Worm (Caenorhabditis elegans): Measurements from ENCODE around the gene Y116F11B.2.

The Y116F11B.2 gene

ce11 chrV:19790248-19790647 is 10.7 kb downstream of the Y116F11B.2 start:
- TF ChIP-seq W03F9.2 (tag; optimal IDR thresholded peaks at IDR 0.05) (no peak), him-1 (tag; optimal IDR thresholded peaks at IDR 0.05) (no peak)

ce11 chrV:19788360-19788759 is 12.6 kb downstream of the Y116F11B.2 start, which contains the start of gene clec-258:
Gene clec-258 (plus strand): TSS chrV:19788440.
- TF ChIP-seq him-1 (tag; optimal IDR thresholded peaks at IDR 0.05) (no peak), dao-5 (tag; optimal IDR thresholded peaks at IDR 0.05) (no peak), W03F9.2 (tag; optimal IDR thresholded peaks at IDR 0.05) (no peak)

DNA sequence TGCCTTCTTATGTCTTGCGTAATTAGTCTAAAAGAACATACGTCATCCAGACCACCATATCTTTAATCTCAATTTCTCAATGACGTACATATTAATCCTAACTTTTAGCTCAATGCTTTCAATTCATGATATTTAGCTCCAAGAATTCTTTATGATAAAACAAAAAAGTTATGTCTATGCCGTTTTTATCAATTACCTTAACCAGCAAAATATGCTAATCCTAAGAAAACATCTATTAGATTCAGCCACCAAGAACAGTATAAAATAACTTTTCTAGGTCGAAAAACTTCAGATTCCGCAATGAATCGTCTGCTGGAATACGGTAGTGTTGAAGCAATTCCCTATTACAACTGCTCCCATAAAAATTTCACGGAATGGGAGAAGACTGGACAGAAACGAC is 17.1 kb downstream of the Y116F11B.2 start, which contains the start of gene srt-45:
Gene srt-45, plus strand, starts transcription at position 301 of the 400 bp plus-strand sequence.
- TF ChIP-seq him-1 (tag; optimal IDR thresholded peaks at IDR 0.05) (no peak), dao-5 (tag; optimal IDR thresholded peaks at IDR 0.05) (no peak), W03F9.2 (tag; optimal IDR thresholded peaks at IDR 0.05) (no peak)

ce11 chrV:19779220-19779619 is 21.7 kb downstream of the Y116F11B.2 start:
- no peak for TF ChIP-seq W03F9.2 (tag; optimal IDR thresholded peaks at IDR 0.05)
- TF ChIP-seq dao-5 (tag; optimal IDR thresholded peaks at IDR 0.05) = no peak
- TF ChIP-seq him-1 (tag; optimal IDR thresholded peaks at IDR 0.05) = no peak

DNA sequence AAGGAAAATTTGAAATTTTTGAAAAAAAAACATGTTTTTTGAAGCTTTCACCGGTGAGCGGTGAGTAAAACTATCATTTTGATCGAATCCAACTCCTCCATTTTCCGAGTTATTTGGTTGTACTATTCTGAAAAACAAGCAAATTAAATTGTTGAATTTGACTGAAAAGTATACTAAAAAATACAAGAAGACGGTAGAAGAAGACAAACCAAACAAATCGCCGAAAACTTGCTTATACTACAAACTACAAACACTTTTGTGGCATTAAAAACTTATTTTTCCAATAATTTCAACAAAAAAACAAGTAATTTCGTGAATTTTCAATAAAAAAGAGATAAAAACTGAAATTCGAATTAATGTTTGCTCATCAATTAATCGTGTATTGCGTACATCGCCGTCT is 22.3 kb downstream of the Y116F11B.2 start, which contains the start of gene fbxa-194:
Gene fbxa-194, minus strand, starts transcription at position 101 of the 400 bp plus-strand sequence.
- TF ChIP-seq dao-5 (tag; optimal IDR thresholded peaks at IDR 0.05) (no peak), him-1 (tag; optimal IDR thresholded peaks at IDR 0.05) (no peak), W03F9.2 (tag; optimal IDR thresholded peaks at IDR 0.05) (no peak)

- TF ChIP-seq him-1 (tag; optimal IDR thresholded peaks at IDR 0.05) = no peak
- TF ChIP-seq W03F9.2 (tag; optimal IDR thresholded peaks at IDR 0.05) = no peak
- no peak for TF ChIP-seq dao-5 (tag; optimal IDR thresholded peaks at IDR 0.05)
Observed at ce11 chrV:19777227-19777626, 23.7 kb downstream of the Y116F11B.2 start, which contains the start of gene fbxa-118. Gene fbxa-118 (minus strand): TSS chrV:19777327.

DNA sequence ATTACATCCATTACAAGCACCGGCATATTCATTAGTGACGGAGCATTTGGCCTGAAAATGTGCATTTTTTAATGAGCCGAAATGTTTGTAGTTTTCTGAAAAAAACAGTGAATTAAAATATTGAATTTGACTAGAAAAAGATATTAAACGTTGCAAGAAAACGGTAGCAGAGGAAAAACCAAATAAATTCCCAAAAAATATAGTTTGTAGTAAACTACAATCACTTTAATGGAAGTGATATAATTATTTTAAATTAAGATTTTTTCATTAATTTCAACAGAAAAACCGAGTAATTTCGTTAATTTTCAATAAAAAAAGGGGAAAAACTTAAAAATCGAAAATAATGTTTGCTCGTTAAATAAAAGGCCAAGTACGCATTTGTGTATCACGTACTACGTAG is 29.3 kb downstream of the Y116F11B.2 start, which contains the start of gene M162.15:
Gene M162.15, minus strand, starts transcription at position 101 of the 400 bp plus-strand sequence.
- TF ChIP-seq dao-5 (tag; optimal IDR thresholded peaks at IDR 0.05) (no peak), W03F9.2 (tag; optimal IDR thresholded peaks at IDR 0.05) (no peak), him-1 (tag; optimal IDR thresholded peaks at IDR 0.05) (no peak)

DNA sequence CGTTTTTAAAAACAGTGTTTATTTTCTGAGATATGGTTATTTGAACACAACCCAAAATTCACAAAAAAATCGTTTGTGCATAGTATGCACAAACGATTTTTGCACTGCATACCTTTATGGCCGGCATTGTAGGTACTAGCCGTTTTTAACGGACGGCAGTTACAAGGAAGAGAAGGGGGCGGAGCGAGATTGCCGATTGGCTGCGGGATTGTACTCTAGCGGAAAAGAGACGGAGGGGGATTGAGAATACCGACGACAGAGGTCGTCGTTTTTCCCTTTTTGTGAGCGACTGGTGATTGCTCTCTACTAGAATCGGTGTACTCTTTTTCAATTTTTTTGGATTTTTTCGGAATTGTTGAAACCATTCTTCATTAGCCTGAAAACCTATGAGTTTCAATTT is 33.2 kb downstream of the Y116F11B.2 start:
- TF ChIP-seq dao-5 (tag; optimal IDR thresholded peaks at IDR 0.05) (no peak), W03F9.2 (tag; optimal IDR thresholded peaks at IDR 0.05) (no peak), him-1 (tag; optimal IDR thresholded peaks at IDR 0.05) (no peak)

DNA sequence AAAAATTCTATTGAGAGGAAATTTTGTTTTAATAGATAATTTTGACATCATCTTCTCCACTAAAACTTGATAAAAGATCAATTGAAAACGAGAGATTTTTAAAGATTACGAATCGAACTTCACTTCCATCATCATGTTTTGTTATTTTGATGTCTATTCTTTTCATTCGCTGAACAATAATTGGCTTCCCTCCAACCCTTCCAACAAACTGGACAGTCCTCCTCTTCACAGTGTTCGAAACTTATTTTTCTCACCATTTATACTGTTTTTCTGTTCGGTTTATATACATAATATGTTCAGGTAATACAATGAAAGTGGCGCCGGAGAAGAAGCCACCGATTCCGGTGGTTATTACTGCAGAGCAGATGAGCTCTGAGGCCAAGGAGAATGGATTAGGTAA is 40.2 kb downstream of the Y116F11B.2 start, which contains the start of gene M162.5:
Gene M162.5, plus strand, starts transcription at position 301 of the 400 bp plus-strand sequence.
- TF ChIP-seq him-1 (tag; optimal IDR thresholded peaks at IDR 0.05) = no peak

DNA sequence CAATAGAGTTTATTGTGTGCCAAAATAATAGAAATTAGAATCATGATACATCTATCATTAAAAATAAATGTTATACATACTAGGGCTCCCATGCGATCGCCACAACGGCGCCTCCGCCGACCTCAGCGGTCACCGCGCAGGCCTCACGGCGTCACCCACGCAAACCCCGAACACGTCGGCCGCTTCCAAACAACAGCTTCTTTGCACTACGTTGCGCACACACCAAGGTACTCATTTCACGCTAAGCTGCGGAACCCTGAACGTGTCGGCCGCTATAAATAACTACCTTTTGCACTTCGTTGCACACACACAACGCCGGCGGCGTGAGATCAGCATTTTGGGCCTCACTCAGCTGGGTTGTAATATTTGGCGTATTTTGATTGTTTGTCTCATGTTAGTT is 41.7 kb downstream of the Y116F11B.2 start:
- TF ChIP-seq him-1 (tag; optimal IDR thresholded peaks at IDR 0.05) (no peak), dao-5 (tag; optimal IDR thresholded peaks at IDR 0.05) (no peak), W03F9.2 (tag; optimal IDR thresholded peaks at IDR 0.05) (no peak)

- TF ChIP-seq dao-5 (tag; optimal IDR thresholded peaks at IDR 0.05) (no peak), him-1 (tag; optimal IDR thresholded peaks at IDR 0.05) (no peak), W03F9.2 (tag; optimal IDR thresholded peaks at IDR 0.05) (no peak)
Observed at ce11 chrV:19756253-19756652, 44.7 kb downstream of the Y116F11B.2 start, which contains the start of gene W04E12.9. Gene W04E12.9 (plus strand): TSS chrV:19756553.

DNA sequence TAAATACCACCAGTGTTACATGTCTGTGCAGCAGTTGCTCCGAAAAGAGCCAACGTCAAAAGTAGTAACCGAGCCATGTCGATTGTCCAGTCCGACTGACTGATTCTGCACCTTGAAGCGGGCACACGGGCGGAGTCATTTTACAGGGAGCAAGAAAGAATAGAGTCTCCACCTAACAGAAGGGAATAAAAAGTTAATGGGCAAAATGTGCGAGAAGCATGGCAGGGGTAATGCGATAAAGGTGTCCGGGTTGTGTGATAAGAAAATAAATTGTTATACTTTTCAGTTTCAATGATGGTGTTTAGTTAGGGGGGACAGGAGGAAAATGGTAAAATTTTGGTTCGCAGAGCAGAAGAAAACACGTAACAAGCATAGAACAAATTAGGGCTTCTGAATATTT is 45.7 kb downstream of the Y116F11B.2 start, which contains the start of gene clec-50:
Gene clec-50, minus strand, starts transcription at position 109 of the 400 bp plus-strand sequence.
- TF ChIP-seq dao-5 (tag; optimal IDR thresholded peaks at IDR 0.05) (no peak), him-1 (tag; optimal IDR thresholded peaks at IDR 0.05) (no peak), W03F9.2 (tag; optimal IDR thresholded peaks at IDR 0.05) (no peak)

- TF ChIP-seq W03F9.2 (tag; optimal IDR thresholded peaks at IDR 0.05) = no peak
- TF ChIP-seq dao-5 (tag; optimal IDR thresholded peaks at IDR 0.05) = no peak
- TF ChIP-seq him-1 (tag; optimal IDR thresholded peaks at IDR 0.05) = no peak
Observed at ce11 chrV:19754331-19754730, 46.6 kb downstream of the Y116F11B.2 start.

- no peak for TF ChIP-seq W03F9.2 (tag; optimal IDR thresholded peaks at IDR 0.05)
- TF ChIP-seq him-1 (tag; optimal IDR thresholded peaks at IDR 0.05) = no peak
- TF ChIP-seq dao-5 (tag; optimal IDR thresholded peaks at IDR 0.05) = no peak
Observed at ce11 chrV:19752879-19753278, 48.1 kb downstream of the Y116F11B.2 start.

- TF ChIP-seq him-1 (tag; optimal IDR thresholded peaks at IDR 0.05) (no peak), W03F9.2 (tag; optimal IDR thresholded peaks at IDR 0.05) (no peak), dao-5 (tag; optimal IDR thresholded peaks at IDR 0.05) (no peak)
Observed at ce11 chrV:19751124-19751523, 49.8 kb downstream of the Y116F11B.2 start, which contains the start of gene clec-49. Gene clec-49 (minus strand): TSS chrV:19751226.

Data from whole organism, L4/young adult.